Fruit fly (Drosophila melanogaster): ENCODE data around the gene stwl.

- no peak for TF ChIP-seq Sin3A (optimal IDR thresholded peaks at IDR 0.05)
- no peak for TF ChIP-seq Myc (optimal IDR thresholded peaks at IDR 0.05)
- no peak for TF ChIP-seq h (optimal IDR thresholded peaks at IDR 0.05)
These were observed 28.2 kb downstream of the stwl start, which contains the start of gene CG43120 for dm6 chr3L:14381523-14381922.
